Fruit fly (Drosophila melanogaster) whole organism, embryonic: ENCODE results near the gene CG45676.

ENCODE experiments used
- B-H1 ChIP-seq: fragments of 200-800 bp; sonication (Bioruptor generic); IDR thresholded peaks from 3 replicates; pipeline ENCODE4 v1.3.6; 2022; ENCODE audit warnings: missing biosample characterization, missing genetic modification characterization
- CG10267 ChIP-seq: fragments of 200-800 bp; sonication (Bioruptor generic); optimal IDR thresholded peaks from 2 replicates; lab custom pipeline; 2018; ENCODE audit warnings: missing biosample characterization, mild to moderate bottlenecking, missing genetic modification characterization, moderate library complexity
- CG11398 ChIP-seq: fragments of 200-800 bp; sonication (Bioruptor generic); optimal IDR thresholded peaks from 2 replicates; lab custom pipeline; 2016; ENCODE audit warnings: missing biosample characterization, missing genetic modification characterization
- CG11723 ChIP-seq: fragments of 200-800 bp; sonication (Bioruptor generic); optimal IDR thresholded peaks from 2 replicates; lab custom pipeline; 2017; ENCODE audit warnings: missing biosample characterization, mild to moderate bottlenecking, missing genetic modification characterization
- CG16779 ChIP-seq: fragments of 200-800 bp; sonication (Bioruptor generic); IDR thresholded peaks from 2 replicates; pipeline ENCODE4 v1.3.6; 2022; ENCODE audit warnings: missing biosample characterization, missing genetic modification characterization
- CG17361 ChIP-seq: fragments of 200-800 bp; sonication (Bioruptor generic); IDR thresholded peaks from 3 replicates; pipeline ENCODE4 v1.3.6; 2022; ENCODE audit warnings: missing biosample characterization, missing genetic modification characterization
- CG17829 ChIP-seq: fragments of 200-800 bp; optimal IDR thresholded peaks from 2 replicates; lab custom pipeline; 2019; ENCODE audit warnings: missing biosample characterization, mild to moderate bottlenecking, missing genetic modification characterization, moderate library complexity
- CG2120 ChIP-seq: fragments of 200-800 bp; sonication (Bioruptor generic); optimal IDR thresholded peaks from 3 replicates; lab custom pipeline; 2016; ENCODE audit warnings: missing biosample characterization, missing genetic modification characterization
- CG2875 ChIP-seq: fragments of 200-800 bp; sonication (Bioruptor generic); optimal IDR thresholded peaks from 2 replicates; lab custom pipeline; 2017; ENCODE audit warnings: missing biosample characterization, mild to moderate bottlenecking, missing genetic modification characterization, missing genetic modification reagents
- CG2889 ChIP-seq: fragments of 200-800 bp; sonication (Bioruptor generic); IDR thresholded peaks from 3 replicates; pipeline ENCODE4 v1.3.6; 2022; ENCODE audit warnings: missing biosample characterization, missing genetic modification characterization
- CG3065 ChIP-seq: fragments of 200-800 bp; sonication (Bioruptor generic); optimal IDR thresholded peaks from 2 replicates; lab custom pipeline; 2016; ENCODE audit warnings: missing biosample characterization, missing genetic modification characterization
- CG31224 ChIP-seq: fragments of 200-800 bp; sonication (Bioruptor generic); IDR thresholded peaks from 2 replicates; pipeline ENCODE4 v1.3.6; 2022; ENCODE audit warnings: missing biosample characterization, missing genetic modification characterization
- CG3726 ChIP-seq: fragments of 200-800 bp; sonication (Bioruptor generic); IDR thresholded peaks from 3 replicates; pipeline ENCODE4, ENCODE4 v1.3.6; 2022; ENCODE audit warnings: missing biosample characterization, missing genetic modification characterization
- CG3847 ChIP-seq: fragments of 200-800 bp; sonication (Bioruptor generic); IDR thresholded peaks from 2 replicates; pipeline ENCODE4 v1.3.6; 2022; ENCODE audit warnings: missing biosample characterization, missing genetic modification characterization
- CG4424 ChIP-seq: fragments of 200-800 bp; sonication (Bioruptor generic); optimal IDR thresholded peaks from 3 replicates; lab custom pipeline; 2016; ENCODE audit warnings: missing biosample characterization, missing genetic modification characterization
- CG5245 ChIP-seq: fragments of 200-800 bp; sonication (Bioruptor generic); optimal IDR thresholded peaks from 3 replicates; lab custom pipeline; 2016; ENCODE audit warnings: missing biosample characterization, missing genetic modification characterization
- CG6813 ChIP-seq: fragments of 200-800 bp; sonication (Bioruptor generic); optimal IDR thresholded peaks from 2 replicates; lab custom pipeline; 2017; ENCODE audit warnings: missing biosample characterization, missing genetic modification characterization, mild to moderate bottlenecking, moderate library complexity, missing genetic modification reagents
- CG8765 ChIP-seq: fragments of 200-800 bp; sonication (Bioruptor generic); IDR thresholded peaks from 2 replicates; pipeline ENCODE4 v1.3.6; 2022; ENCODE audit warnings: missing biosample characterization, missing genetic modification characterization
- CG8944 ChIP-seq: fragments of 200-800 bp; sonication (Bioruptor generic); optimal IDR thresholded peaks from 3 replicates; lab custom pipeline; 2016; ENCODE audit warnings: missing biosample characterization, missing genetic modification characterization
- CG9932 ChIP-seq: fragments of 200-800 bp; sonication (Bioruptor generic); IDR thresholded peaks from 2 replicates; pipeline ENCODE4 v1.3.6; 2022; ENCODE audit warnings: missing biosample characterization, missing genetic modification characterization
- CHES-1-like ChIP-seq: fragments of 200-800 bp; sonication (Bioruptor generic); optimal IDR thresholded peaks from 2 replicates; lab custom pipeline; 2016; ENCODE audit warnings: missing biosample characterization, missing genetic modification characterization
- Doc2 ChIP-seq: fragments of 200-800 bp; sonication (Bioruptor generic); IDR thresholded peaks from 2 replicates; pipeline ENCODE4 v1.3.6; 2022; ENCODE audit warnings: missing biosample characterization, missing genetic modification characterization
- Dref ChIP-seq: fragments of 200-800 bp; sonication (Bioruptor generic); IDR thresholded peaks from 2 replicates; pipeline ENCODE4 v1.3.6; 2022; ENCODE audit warnings: missing biosample characterization, missing genetic modification characterization
- Hmr ChIP-seq: fragments of 200-800 bp; sonication (Bioruptor generic); optimal IDR thresholded peaks from 3 replicates; lab custom pipeline; 2017; ENCODE audit warnings: mild to moderate bottlenecking, missing biosample characterization, missing genetic modification reagents, missing genetic modification characterization
- Lhr ChIP-seq: fragments of 200-800 bp; sonication (Bioruptor generic); optimal IDR thresholded peaks from 3 replicates; lab custom pipeline; 2017; ENCODE audit warnings: mild to moderate bottlenecking, missing biosample characterization, missing genetic modification reagents, missing genetic modification characterization
- Lim3 ChIP-seq: fragments of 200-800 bp; sonication (Bioruptor generic); IDR thresholded peaks from 2 replicates; pipeline ENCODE4 v1.3.6; 2022; ENCODE audit warnings: missing biosample characterization, missing genetic modification characterization
- Mad ChIP-seq: fragments of 200-800 bp; sonication (Bioruptor generic); optimal IDR thresholded peaks from 2 replicates; lab custom pipeline; 2016; ENCODE audit warnings: missing biosample characterization, missing genetic modification characterization
- Med ChIP-seq: fragments of 200-800 bp; sonication (Bioruptor generic); peaks from one replicate; lab custom pipeline; 2016; ENCODE audit warnings: missing biosample characterization, missing genetic modification characterization, mild to moderate bottlenecking, inconsistent platforms, moderate library complexity
- Ravus ChIP-seq: fragments of 200-800 bp; sonication (Bioruptor generic); IDR thresholded peaks from 2 replicates; pipeline ENCODE4 v1.3.6; 2022; ENCODE audit warnings: missing biosample characterization, missing genetic modification characterization
- Rx ChIP-seq: fragments of 200-800 bp; sonication (Bioruptor generic); IDR thresholded peaks from 2 replicates; pipeline ENCODE4 v1.3.6; 2022; ENCODE audit warnings: missing biosample characterization, missing genetic modification characterization
- Sin3A ChIP-seq: fragments of >200 bp; optimal IDR thresholded peaks from 2 replicates; lab custom pipeline; 2018
- bowl ChIP-seq: fragments of 200-800 bp; sonication (Bioruptor generic); IDR thresholded peaks from 2 replicates; pipeline ENCODE4 v1.3.6; 2022; ENCODE audit warnings: missing biosample characterization, missing genetic modification characterization
- chm ChIP-seq: fragments of 200-800 bp; sonication (Bioruptor generic); IDR thresholded peaks from 2 replicates; pipeline ENCODE4 v1.3.6; 2022; ENCODE audit warnings: missing biosample characterization, missing genetic modification characterization
- crol ChIP-seq: fragments of 200-800 bp; sonication (Bioruptor generic); IDR thresholded peaks from 2 replicates; pipeline ENCODE4 v1.3.6; 2022; ENCODE audit warnings: missing biosample characterization, missing genetic modification characterization
- crp ChIP-seq, 2 experiments: fragments of 200-800 bp; sonication (Bioruptor generic); optimal IDR thresholded peaks; 2 replicates in 1 of 2; 3 replicates in 1 of 2; lab custom pipeline; 2017; ENCODE audit warnings: missing biosample characterization in 2 of 2, missing genetic modification characterization in 2 of 2, mild to moderate bottlenecking in 1 of 2, moderate library complexity in 1 of 2
- ems ChIP-seq: fragments of 200-800 bp; sonication (Bioruptor generic); optimal IDR thresholded peaks from 3 replicates; lab custom pipeline; 2016; ENCODE audit warnings: missing biosample characterization, missing genetic modification characterization
- fu2 ChIP-seq: fragments of 200-800 bp; sonication (Bioruptor generic); optimal IDR thresholded peaks from 2 replicates; lab custom pipeline; 2016; ENCODE audit warnings: missing biosample characterization, missing genetic modification characterization
- gcm ChIP-seq: fragments of 200-800 bp; sonication (Bioruptor generic); optimal IDR thresholded peaks from 2 replicates; lab custom pipeline; 2019; ENCODE audit warnings: missing biosample characterization, mild to moderate bottlenecking, missing genetic modification characterization, moderate library complexity
- gem ChIP-seq: fragments of 200-800 bp; sonication (Bioruptor generic); optimal IDR thresholded peaks from 2 replicates; lab custom pipeline; 2019; ENCODE audit warnings: missing biosample characterization, mild to moderate bottlenecking, missing genetic modification characterization, moderate library complexity
- hb ChIP-seq: fragments of 200-800 bp; sonication (Bioruptor generic); IDR thresholded peaks from 3 replicates; pipeline ENCODE4 v1.3.6; 2022; ENCODE audit warnings: missing biosample characterization, missing genetic modification characterization; ENCODE audit not compliant: partially characterized antibody
- maf-S ChIP-seq: fragments of 200-800 bp; sonication (Bioruptor generic); optimal IDR thresholded peaks from 2 replicates; lab custom pipeline; 2016; ENCODE audit warnings: missing biosample characterization, missing genetic modification characterization
- mam ChIP-seq: fragments of 200-800 bp; sonication (Bioruptor generic); optimal IDR thresholded peaks from 3 replicates; lab custom pipeline; 2016; ENCODE audit warnings: missing biosample characterization, missing genetic modification characterization
- mld ChIP-seq: fragments of 200-800 bp; sonication (Bioruptor generic); IDR thresholded peaks from 3 replicates; pipeline ENCODE4 v1.3.6; 2022; ENCODE audit warnings: missing biosample characterization, missing genetic modification characterization; ENCODE audit not compliant: partially characterized antibody
- nau ChIP-seq: fragments of 200-800 bp; sonication (Bioruptor generic); optimal IDR thresholded peaks from 3 replicates; lab custom pipeline; 2017; ENCODE audit warnings: missing biosample characterization, mild to moderate bottlenecking, missing genetic modification characterization, missing genetic modification reagents
- repo ChIP-seq: fragments of 200-800 bp; sonication (Bioruptor generic); optimal IDR thresholded peaks from 2 replicates; lab custom pipeline; 2016; ENCODE audit warnings: missing biosample characterization, missing genetic modification characterization
- sc ChIP-seq, 3 experiments: fragments of >200 bp in 2 of 3; fragments of 200-800 bp in 1 of 3; sonication (Bioruptor generic) in 1 of 3; optimal IDR thresholded peaks; 2 replicates in 2 of 3; 3 replicates in 1 of 3; lab custom pipeline; 2017; ENCODE audit warnings: mild to moderate bottlenecking in 1 of 3, missing biosample characterization in 1 of 3, missing genetic modification characterization in 1 of 3, missing genetic modification reagents in 1 of 3
- sim ChIP-seq: fragments of 200-800 bp; sonication (Bioruptor generic); IDR thresholded peaks from 2 replicates; pipeline ENCODE4 v1.3.6; 2022; ENCODE audit warnings: missing biosample characterization, missing genetic modification characterization
- slbo ChIP-seq: fragments of 200-800 bp; sonication (Bioruptor generic); IDR thresholded peaks from 2 replicates; pipeline ENCODE4 v1.3.6; 2022; ENCODE audit warnings: missing biosample characterization, missing genetic modification characterization
- toy ChIP-seq: fragments of 200-800 bp; sonication (Bioruptor generic); IDR thresholded peaks from 2 replicates; pipeline ENCODE4 v1.3.6; 2022; ENCODE audit warnings: missing biosample characterization, missing genetic modification characterization
- tx ChIP-seq: fragments of 200-800 bp; sonication (Bioruptor generic); optimal IDR thresholded peaks from 2 replicates; lab custom pipeline; 2016; ENCODE audit warnings: missing biosample characterization, missing genetic modification characterization
- wek ChIP-seq: fragments of 200-800 bp; sonication (Bioruptor generic); optimal IDR thresholded peaks from 3 replicates; lab custom pipeline; 2018; ENCODE audit warnings: missing biosample characterization, mild to moderate bottlenecking, missing genetic modification characterization, moderate library complexity
- zfh1 ChIP-seq: fragments of 200-800 bp; sonication (Bioruptor generic); IDR thresholded peaks from 3 replicates; pipeline ENCODE4 v1.3.6; 2022; ENCODE audit warnings: missing biosample characterization, missing genetic modification characterization

Gene CG45676

DNA sequence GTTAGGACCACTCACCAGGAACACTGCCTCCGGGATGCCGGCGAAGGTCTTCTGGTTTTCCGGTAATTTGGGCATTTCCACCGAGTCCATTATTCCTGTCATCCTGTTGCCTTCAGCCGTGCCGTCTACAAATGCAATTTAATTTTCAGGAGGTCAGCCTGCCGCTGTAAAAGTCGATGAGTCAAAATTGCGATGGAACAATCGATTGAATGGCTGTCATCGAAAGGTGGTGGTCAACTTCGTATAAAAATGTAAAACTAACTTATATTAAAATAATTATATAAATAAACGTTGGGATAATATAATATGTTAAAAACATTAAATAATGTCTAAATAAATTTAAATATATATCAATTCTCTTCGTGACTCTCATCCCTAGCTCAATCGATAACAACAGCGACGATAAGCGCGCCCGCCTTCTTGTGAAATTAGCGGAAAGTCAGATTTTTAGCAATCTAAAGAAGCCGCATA, 9.0 kb upstream of the CG45676 start, which contains the start of the genes mgr and Irbp (continued):
- TF ChIP-seq sc (optimal IDR thresholded peaks at IDR 0.05; lab: Kevin White, UChicago) (no peak), sc (GFP tag; optimal IDR thresholded peaks at IDR 0.05; lab: Kevin White, UChicago) (peak; percentile 84), Hmr (GFP tag; lab: Kevin White, UChicago) (peak; percentile 93), maf-S (GFP tag; lab: Kevin White, UChicago) (no peak), nau (GFP tag; lab: Kevin White, UChicago) (no peak), fu2 (GFP tag; lab: Kevin White, UChicago) (peak; percentile 50), repo (GFP tag; lab: Kevin White, UChicago) (no peak), Rx (GFP tag; lab: Robert Waterston, UW) (peak; percentile 79), sim (GFP tag; lab: Robert Waterston, UW) (peak; percentile 88), Ravus (peak; percentile 79), Med (GFP tag; lab: Kevin White, UChicago) (peak; percentile 90), tx (GFP tag; lab: Kevin White, UChicago) (peak; percentile 4), CG11398 (GFP tag; lab: Kevin White, UChicago) (no peak), gem (tag; lab: Kevin White, UChicago) (peak; percentile 97), CG8944 (GFP tag; lab: Kevin White, UChicago) (no peak), CG17829 (tag; lab: Kevin White, UChicago) (peak; percentile 97), CG10267 (tag; lab: Kevin White, UChicago) (peak; percentile 90), CG8765 (GFP tag; lab: Robert Waterston, UW) (peak; percentile 90), gcm (GFP tag; lab: Kevin White, UChicago) (peak; percentile 93), crol (GFP tag; lab: Robert Waterston, UW) (peak; percentile 68), CG11723 (GFP tag; lab: Kevin White, UChicago) (peak; percentile 85), CG2120 (peak; percentile 84), CG3065 (GFP tag; lab: Kevin White, UChicago) (peak; percentile 83), CG5245 (GFP tag; lab: Kevin White, UChicago) (peak; percentile 76), CG4424 (GFP tag; lab: Kevin White, UChicago) (peak; percentile 90), CG3847 (GFP tag; lab: Robert Waterston, UW) (peak; percentile 95), B-H1 (GFP tag; lab: Robert Waterston, UW) (peak; percentile 91), Doc2 (GFP tag; lab: Robert Waterston, UW) (peak; percentile 70), toy (GFP tag; lab: Robert Waterston, UW) (peak; percentile 82), CG31224 (GFP tag; lab: Robert Waterston, UW) (peak; percentile 85), Lhr (GFP tag; lab: Kevin White, UChicago) (peak; percentile 76), CG3726 (GFP tag; lab: Robert Waterston, UW) (peak; percentile 85), CG2889 (peak; percentile 78; the same call in 2 of the 3 replicates), chm (peak; percentile 84), CG2875 (GFP tag; lab: Kevin White, UChicago) (peak; percentile 79), Sin3A (lab: Kevin White, UChicago) (no peak), hb (peak; percentile 73; the same call in 2 of the 3 replicates), Lim3 (GFP tag; lab: Robert Waterston, UW) (peak; percentile 71), CG6813 (GFP tag; lab: Kevin White, UChicago) (peak; percentile 75), crp (GFP tag; optimal IDR thresholded peaks at IDR 0.05; lab: Kevin White, UChicago) (peak in 1 of 2 experiments; percentile 56)

DNA sequence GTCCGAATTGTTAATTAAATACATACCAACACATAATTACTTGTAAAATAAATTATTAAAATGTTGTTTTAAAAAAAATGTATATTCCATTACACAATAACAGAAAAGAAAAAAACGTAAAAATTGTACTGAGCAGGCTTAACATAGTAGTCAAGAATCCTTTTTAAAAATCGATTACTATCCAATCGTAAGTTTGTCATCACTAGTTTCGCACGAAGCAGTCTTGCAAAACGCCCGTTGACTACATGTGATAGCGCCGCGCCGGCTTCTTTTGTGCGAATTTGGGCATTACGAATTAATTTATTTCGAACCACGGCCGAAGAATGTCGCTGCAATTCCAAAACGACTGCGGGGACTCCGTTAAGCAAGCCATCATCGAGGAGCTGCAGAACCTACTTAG, 6.3 kb upstream of the CG45676 start, which contains the start of gene Ipo9:
Ipo9 (plus strand) TSS at position 152 of the 400 bp plus-strand sequence.
- TF ChIP-seq wek: no peak
- peak; percentile 14; the same call in 1 of the 2 replicates for TF ChIP-seq CG9932
- TF ChIP-seq mld (GFP tag; lab: Robert Waterston, UW): 0 out of 3 replicates have a peak, but pooled peaks have one; percentile 18
- TF ChIP-seq CG17361: no peak
- TF ChIP-seq mam (GFP tag; lab: Kevin White, UChicago): peak; percentile 7
- TF ChIP-seq slbo (GFP tag; lab: Robert Waterston, UW): 0 out of 2 replicates have a peak, but pooled peaks have one; percentile 20
- TF ChIP-seq CG3847 (GFP tag; lab: Robert Waterston, UW): no peak
- peak; percentile 65 for TF ChIP-seq Dref
- TF ChIP-seq ems (GFP tag; lab: Kevin White, UChicago): no peak
- no peak for TF ChIP-seq zfh1 (GFP tag; lab: Robert Waterston, UW)
- TF ChIP-seq bowl (GFP tag; lab: Robert Waterston, UW): no peak
- TF ChIP-seq Mad (GFP tag; lab: Kevin White, UChicago): no peak
- TF ChIP-seq CG16779 (GFP tag; lab: Robert Waterston, UW): no peak
- TF ChIP-seq CHES-1-like (GFP tag; lab: Kevin White, UChicago): no peak
